Worm (Caenorhabditis elegans): ENCODE data around the gene K03B4.8.
A peak's percentile ranks its signal among the peaks of the same experiment; 100 is the strongest.

K03B4.8 gene

DNA sequence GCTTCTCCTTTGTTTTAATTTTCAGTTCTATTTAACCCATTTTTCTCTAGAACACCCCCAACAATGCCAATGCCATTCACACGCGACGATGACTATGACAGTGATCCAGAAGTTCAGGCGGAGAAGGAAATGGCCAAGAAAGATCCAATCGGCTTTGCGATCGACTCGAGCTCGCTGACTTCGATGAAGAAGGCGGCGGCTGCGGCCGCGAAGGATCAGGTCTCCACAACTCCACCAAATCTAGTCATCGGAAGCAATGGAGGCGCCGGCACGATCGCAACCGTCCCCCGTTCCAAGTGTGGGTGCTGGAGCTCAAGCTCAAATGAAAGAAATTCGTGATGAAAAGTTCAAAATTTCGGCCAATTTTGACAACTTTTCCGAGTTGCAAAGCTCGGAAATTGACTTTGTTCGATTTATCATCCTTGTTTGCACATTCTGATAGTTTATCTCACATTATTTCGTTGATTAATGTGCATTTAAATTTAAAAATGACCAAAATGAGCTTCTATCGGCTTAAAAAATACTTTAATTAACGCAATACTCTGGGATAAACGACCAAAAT is 13.6 kb upstream of the K03B4.8 start, which contains the start of gene K03B4.2 (continued):
- TF ChIP-seq F10B5.3 (tag; optimal IDR thresholded peaks at IDR 0.05), result no peak
- no peak for TF ChIP-seq aly-2 (tag; optimal IDR thresholded peaks at IDR 0.05)
- no peak for TF ChIP-seq php-3 (GFP tag; IDR thresholded peaks at IDR 0.05)
- no peak for TF ChIP-seq cey-2 (tag; optimal IDR thresholded peaks at IDR 0.05; ENCODE audit: borderline replicate concordance, insufficient read depth)
- no peak for TF ChIP-seq spr-3 (GFP tag; optimal IDR thresholded peaks at IDR 0.05)
- no peak for TF ChIP-seq dmd-9 (GFP tag; IDR thresholded peaks at IDR 0.05)
- no peak for TF ChIP-seq ctbp-1 (GFP tag; IDR thresholded peaks at IDR 0.05)
- TF ChIP-seq ces-1 (GFP tag; optimal IDR thresholded peaks at IDR 0.05), result no peak

DNA sequence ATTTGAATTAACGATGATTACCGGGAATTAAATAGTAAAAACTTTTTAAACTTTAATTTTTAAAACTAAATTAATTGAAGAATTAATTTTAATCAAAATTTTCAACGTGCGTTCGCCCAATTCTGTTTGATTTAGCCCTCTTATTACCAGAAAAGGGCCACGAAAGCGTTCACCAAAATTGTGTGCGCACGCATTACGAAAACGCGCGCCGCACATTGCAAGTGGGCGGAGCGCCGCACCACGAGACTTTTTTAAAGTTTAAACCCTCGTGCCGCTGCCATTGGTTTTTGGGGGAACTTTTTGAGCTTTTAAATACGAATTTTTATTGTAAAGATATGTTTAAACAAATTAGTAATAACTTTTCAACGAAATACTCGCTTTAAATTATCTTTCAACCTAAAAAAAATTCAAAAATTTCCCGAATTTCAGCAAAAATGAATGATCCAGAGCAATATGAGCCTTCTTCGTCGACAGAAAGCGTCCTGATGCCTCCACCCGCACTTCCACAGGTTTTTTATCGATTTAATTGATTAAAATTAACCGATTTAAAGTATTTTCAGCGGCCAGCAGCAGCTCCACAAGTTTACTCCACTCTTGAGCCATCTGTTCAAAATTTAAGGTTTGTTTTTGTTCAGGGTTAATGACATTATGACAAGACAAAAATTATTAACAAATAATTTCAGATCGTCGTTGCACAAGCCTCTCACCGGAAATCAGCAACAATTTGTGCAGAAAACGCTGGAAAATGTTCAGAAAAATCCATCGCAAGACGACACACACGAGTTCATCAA is 12.5 kb upstream of the K03B4.8 start, which contains the start of gene taf-10:
taf-10 (plus strand) TSS at position 424 of the 791 bp plus-strand sequence.
- TF ChIP-seq dmd-6 (GFP tag; IDR thresholded peaks at IDR 0.05), result peak; percentile 24; the same call in 1 of the 2 replicates
- no peak for TF ChIP-seq dve-1 (tag; optimal IDR thresholded peaks at IDR 0.05; ENCODE audit: insufficient read depth)
- no peak for TF ChIP-seq mxl-2 (GFP tag; conservative IDR thresholded peaks at IDR 0.05)
- TF ChIP-seq mep-1 (tag; optimal IDR thresholded peaks at IDR 0.05), result peak; percentile 40
- TF ChIP-seq mdl-1 (tag; optimal IDR thresholded peaks at IDR 0.05), result peak; percentile 75 to 88
- peak; percentile 81 for TF ChIP-seq mes-2 (tag; optimal IDR thresholded peaks at IDR 0.05; ENCODE audit: poor library complexity, severe bottlenecking)
- TF ChIP-seq pha-4 (GFP tag; IDR thresholded peaks at IDR 0.05), result peak; percentile 11; the same call in 1 of the 2 replicates
- TF ChIP-seq pha-4 (tag; optimal IDR thresholded peaks at IDR 0.05), result no peak
- TF ChIP-seq nhr-42 (GFP tag; IDR thresholded peaks at IDR 0.05), result no peak
- TF ChIP-seq php-3 (GFP tag; IDR thresholded peaks at IDR 0.05), result no peak
- no peak for TF ChIP-seq set-16 (GFP tag; IDR thresholded peaks at IDR 0.05)
- no peak for TF ChIP-seq nhr-77 (tag; optimal IDR thresholded peaks at IDR 0.05)
- no peak for TF ChIP-seq ceh-20 (GFP tag; IDR thresholded peaks at IDR 0.05)
- TF ChIP-seq madf-5 (GFP tag; IDR thresholded peaks at IDR 0.05), result no peak
- no peak for TF ChIP-seq lin-29 (GFP tag; IDR thresholded peaks at IDR 0.05)
- no peak for TF ChIP-seq nhr-102 (tag; optimal IDR thresholded peaks at IDR 0.05)
- no peak for TF ChIP-seq F37D6.2 (tag; optimal IDR thresholded peaks at IDR 0.05)
- TF ChIP-seq hlh-11 (tag; optimal IDR thresholded peaks at IDR 0.05), result peak; percentile 41
- peak; percentile 36 for TF ChIP-seq dpl-1 (GFP tag; optimal IDR thresholded peaks at IDR 0.05)
- TF ChIP-seq lim-7 (GFP tag; IDR thresholded peaks at IDR 0.05), result no peak
- no peak for TF ChIP-seq jun-1 (tag; optimal IDR thresholded peaks at IDR 0.05)
- TF ChIP-seq hlh-30 (tag; optimal IDR thresholded peaks at IDR 0.05; ENCODE audit: insufficient read depth), result peak; percentile 98
- peak; percentile 33 for TF ChIP-seq nhr-6 (tag; optimal IDR thresholded peaks at IDR 0.05)
- TF ChIP-seq rbr-2 (tag; optimal IDR thresholded peaks at IDR 0.05), result peak; percentile 37
- TF ChIP-seq nhr-41 (GFP tag; IDR thresholded peaks at IDR 0.05), result no peak
- no peak for TF ChIP-seq attf-4 (tag; optimal IDR thresholded peaks at IDR 0.05)
- peak; percentile 68; the same call in 1 of the 2 replicates for TF ChIP-seq hmg-1.1 (GFP tag; IDR thresholded peaks at IDR 0.05)
- no peak for TF ChIP-seq tag-97 (GFP tag; IDR thresholded peaks at IDR 0.05)
- no peak for TF ChIP-seq F10B5.3 (tag; optimal IDR thresholded peaks at IDR 0.05)
- TF ChIP-seq lsy-2 (tag; optimal IDR thresholded peaks at IDR 0.05), result peak in 1 of 2 experiments; percentile 60
- TF ChIP-seq F26F4.8 (GFP tag; conservative IDR thresholded peaks at IDR 0.05), result no peak
- no peak for TF ChIP-seq unc-130 (GFP tag; optimal IDR thresholded peaks at IDR 0.05)
- no peak for TF ChIP-seq spr-3 (GFP tag; optimal IDR thresholded peaks at IDR 0.05)
- TF ChIP-seq daf-19 (GFP tag; conservative IDR thresholded peaks at IDR 0.05), result no peak
- no peak for TF ChIP-seq lir-3 (tag; optimal IDR thresholded peaks at IDR 0.05)
- TF ChIP-seq mxl-3 (GFP tag; optimal IDR thresholded peaks at IDR 0.05), result peak; percentile 25
- TF ChIP-seq unc-39 (tag; optimal IDR thresholded peaks at IDR 0.05), result no peak
- no peak for TF ChIP-seq zfp-2 (tag; optimal IDR thresholded peaks at IDR 0.05)
- TF ChIP-seq ctbp-1 (GFP tag; IDR thresholded peaks at IDR 0.05), result no peak
- peak; percentile 44 for TF ChIP-seq lin-38 (GFP tag; IDR thresholded peaks at IDR 0.05)
- no peak for TF ChIP-seq ZK337.2 (GFP tag; IDR thresholded peaks at IDR 0.05)
- no peak for TF ChIP-seq ceh-32 (tag; optimal IDR thresholded peaks at IDR 0.05; ENCODE audit: poor library complexity)

All from whole organism, L4 larva.